Fruit fly (Drosophila melanogaster): ENCODE data around the gene Nfs1.

Gene Nfs1

dm6 chr2L:12045941-12046855, 46.7 kb downstream of the Nfs1 start, which contains the start of gene CG6770 (continued):
- TF ChIP-seq CG6683 (GFP tag; optimal IDR thresholded peaks at IDR 0.05) (peak; percentile 78), ATbp (GFP tag; optimal IDR thresholded peaks at IDR 0.05) (peak; percentile 79), CG12236 (GFP tag; optimal IDR thresholded peaks at IDR 0.05) (no peak), gsb (GFP tag; IDR thresholded peaks at IDR 0.05) (peak; percentile 79), H2.0 (GFP tag; IDR thresholded peaks at IDR 0.05) (peak; percentile 73), gt (GFP tag; IDR thresholded peaks at IDR 0.05) (peak; percentile 48; the same call in 1 of the 2 replicates), Usf (GFP tag; optimal IDR thresholded peaks at IDR 0.05) (peak; percentile 22), inv (GFP tag; IDR thresholded peaks at IDR 0.05; ENCODE audit: partially characterized antibody) (no peak), CG31441 (GFP tag; IDR thresholded peaks at IDR 0.05) (peak; percentile 81), CG18764 (GFP tag; optimal IDR thresholded peaks at IDR 0.05) (peak; percentile 63), CG15269 (tag; optimal IDR thresholded peaks at IDR 0.05) (peak; percentile 90), Ada2b (GFP tag; IDR thresholded peaks at IDR 0.05) (peak; percentile 80), CG6272 (GFP tag; IDR thresholded peaks at IDR 0.05) (no peak; the same call in 1 of the 2 replicates), org-1 (GFP tag; optimal IDR thresholded peaks at IDR 0.05) (peak; percentile 49), CG17912 (GFP tag; optimal IDR thresholded peaks at IDR 0.05) (no peak), cg (GFP tag; optimal IDR thresholded peaks at IDR 0.05) (no peak), CG2199 (GFP tag; IDR thresholded peaks at IDR 0.05) (no peak), mam (GFP tag; optimal IDR thresholded peaks at IDR 0.05) (peak; percentile 45), CG30431 (GFP tag; optimal IDR thresholded peaks at IDR 0.05) (peak; percentile 32), Dll (GFP tag; IDR thresholded peaks at IDR 0.05; ENCODE audit: partially characterized antibody) (no peak), tx (GFP tag; optimal IDR thresholded peaks at IDR 0.05) (no peak), Trl (optimal IDR thresholded peaks at IDR 0.05) (peak; percentile 41 to 74), Trl (GFP tag; optimal IDR thresholded peaks at IDR 0.05) (peak; percentile 43), Meics (GFP tag; optimal IDR thresholded peaks at IDR 0.05) (peak; percentile 91), Hr39 (optimal IDR thresholded peaks at IDR 0.05) (no peak), chn (GFP tag; optimal IDR thresholded peaks at IDR 0.05) (peak; percentile 47), CG12659 (GFP tag; optimal IDR thresholded peaks at IDR 0.05) (peak; percentile 89), BEAF-32 (GFP tag; optimal IDR thresholded peaks at IDR 0.05) (peak; percentile 2), gcm (GFP tag; optimal IDR thresholded peaks at IDR 0.05) (peak; percentile 63), CG8388 (GFP tag; optimal IDR thresholded peaks at IDR 0.05) (peak; percentile 66), Fer2 (tag; optimal IDR thresholded peaks at IDR 0.05) (peak; percentile 80), CG4360 (GFP tag; IDR thresholded peaks at IDR 0.05) (no peak; the same call in none of the 2 replicates), TFAM (GFP tag; optimal IDR thresholded peaks at IDR 0.05) (no peak), CG3065 (GFP tag; optimal IDR thresholded peaks at IDR 0.05) (no peak), NK7.1 (GFP tag; optimal IDR thresholded peaks at IDR 0.05) (no peak), eve (GFP tag; optimal IDR thresholded peaks at IDR 0.05) (no peak), CG18476 (GFP tag; optimal IDR thresholded peaks at IDR 0.05) (peak; percentile 70), tgo (GFP tag; IDR thresholded peaks at IDR 0.05) (peak; percentile 88), zen (tag; optimal IDR thresholded peaks at IDR 0.05) (peak; percentile 27), CG14050 (GFP tag; IDR thresholded peaks at IDR 0.05) (peak; percentile 82), slp2 (GFP tag; optimal IDR thresholded peaks at IDR 0.05) (peak; percentile 38), CG3726 (GFP tag; IDR thresholded peaks at IDR 0.05) (peak; percentile 62; the same call in 1 of the 3 replicates), CG34422 (GFP tag; IDR thresholded peaks at IDR 0.05) (peak; percentile 68), HLH4C (GFP tag; IDR thresholded peaks at IDR 0.05; ENCODE audit: partially characterized antibody) (peak; percentile 34; the same call in 2 of the 3 replicates), NfI (GFP tag; optimal IDR thresholded peaks at IDR 0.05) (peak; percentile 83), jumu (GFP tag; optimal IDR thresholded peaks at IDR 0.05) (no peak), Mes4 (GFP tag; optimal IDR thresholded peaks at IDR 0.05) (no peak), CG43689 (GFP tag; IDR thresholded peaks at IDR 0.05) (no peak; the same call in 1 of the 2 replicates), D19B (GFP tag; optimal IDR thresholded peaks at IDR 0.05) (peak; percentile 70), yki (optimal IDR thresholded peaks at IDR 0.05) (no peak)

Measured in whole organism, embryonic.